Worm (Caenorhabditis elegans) whole organism, L2 larva: ENCODE results near the gene F12A10.9.

Experiments used
- blmp-1 ChIP-seq: sonication (generic microtip); optimal IDR thresholded peaks from 2 replicates; lab custom pipeline; 2017; ENCODE audit warnings: missing genetic modification characterization, mild to moderate bottlenecking, missing compliant biosample characterization, antibody characterized with exemption, moderate library complexity; ENCODE audit not compliant: insufficient read depth
- nhr-23 ChIP-seq: fragments of 150-350 bp; optimal IDR thresholded peaks from 2 replicates; lab custom pipeline; 2014; ENCODE audit warnings: missing biosample characterization, missing genetic modification reagents, missing genetic modification characterization
- nhr-25 ChIP-seq: fragments of 150-350 bp; sonication (generic microtip); optimal IDR thresholded peaks from 3 replicates; lab custom pipeline; 2014; ENCODE audit warnings: missing biosample characterization, missing genetic modification characterization
- nhr-77 ChIP-seq: fragments of 150-350 bp; optimal IDR thresholded peaks from 2 replicates; lab custom pipeline; 2014; ENCODE audit warnings: missing biosample characterization, missing genetic modification characterization
- sem-4 ChIP-seq: fragments of 150-350 bp; optimal IDR thresholded peaks from 2 replicates; lab custom pipeline; 2014; ENCODE audit warnings: missing biosample characterization, missing genetic modification reagents, missing genetic modification characterization
- skn-1 ChIP-seq: sonication (generic microtip); optimal IDR thresholded peaks from 2 replicates; lab custom pipeline; 2017; ENCODE audit warnings: missing biosample characterization, missing genetic modification characterization
- snpc-4 ChIP-seq: fragments of 150-350 bp; optimal IDR thresholded peaks from 2 replicates; lab custom pipeline; 2014; ENCODE audit warnings: missing biosample characterization, missing genetic modification characterization

ce11 chrII:5500470-5500869 lies 2.0 kb downstream of the F12A10.9 start, which contains the start of gene fzy-1:
- no peak for TF ChIP-seq skn-1 (tag; lab: Kevin White, UChicago)
- TF ChIP-seq nhr-25 (tag; lab: Kevin White, UChicago): no peak
- TF ChIP-seq nhr-23 (tag; lab: Kevin White, UChicago): no peak
- TF ChIP-seq snpc-4: no peak
- TF ChIP-seq blmp-1 (tag; lab: Kevin White, UChicago): no peak
- no peak for TF ChIP-seq sem-4 (tag; lab: Kevin White, UChicago)
- TF ChIP-seq nhr-77: no peak
